Fruit fly (Drosophila melanogaster): ENCODE measurements around the gene Pgcl.
"Not testable (repeated sequence)": the region's sequence is repeated elsewhere in the genome, so short reads cannot be mapped to it uniquely, and the experiment has no call there.

dm6 chrX:481642-482041, 44.4 kb upstream of the Pgcl start, which contains the start of gene CG3176:
- TF ChIP-seq psq, ttk, Sin3A, h, insv (optimal IDR thresholded peaks at IDR 0.05): not testable (repeated sequence)

All from Kc167 (cell line).